Fruit fly (Drosophila melanogaster) whole organism, embryonic: ENCODE measurements around the gene CG9300.

Experiments used
- Abd-B ChIP-seq: fragments of 200-800 bp; sonication (Bioruptor generic); optimal IDR thresholded peaks from 2 replicates; lab custom pipeline; 2018; ENCODE audit warnings: missing biosample characterization, mild to moderate bottlenecking, missing genetic modification characterization, moderate library complexity
- Antp ChIP-seq: fragments of 200-800 bp; sonication (Bioruptor generic); optimal IDR thresholded peaks from 3 replicates; lab custom pipeline; 2016; ENCODE audit warnings: missing biosample characterization, missing genetic modification characterization
- Asciz ChIP-seq: fragments of 200-800 bp; sonication (Bioruptor generic); optimal IDR thresholded peaks from 2 replicates; lab custom pipeline; 2017; ENCODE audit warnings: missing biosample characterization, mild to moderate bottlenecking, missing genetic modification characterization, missing genetic modification reagents
- CG10543 ChIP-seq: fragments of 200-800 bp; sonication (Bioruptor generic); optimal IDR thresholded peaks from 3 replicates; lab custom pipeline; 2017; ENCODE audit warnings: missing biosample characterization, mild to moderate bottlenecking, missing genetic modification characterization, moderate library complexity
- CG10654 ChIP-seq: fragments of 200-800 bp; sonication (Bioruptor generic); optimal IDR thresholded peaks from 2 replicates; lab custom pipeline; 2016; ENCODE audit warnings: missing biosample characterization, missing genetic modification characterization
- CG11504 ChIP-seq: fragments of 200-800 bp; sonication (Bioruptor generic); optimal IDR thresholded peaks from 3 replicates; lab custom pipeline; 2019; ENCODE audit warnings: missing biosample characterization, mild to moderate bottlenecking, missing genetic modification characterization, moderate library complexity
- CG11723 ChIP-seq: fragments of 200-800 bp; sonication (Bioruptor generic); optimal IDR thresholded peaks from 2 replicates; lab custom pipeline; 2017; ENCODE audit warnings: missing biosample characterization, mild to moderate bottlenecking, missing genetic modification characterization
- CG12769 ChIP-seq: fragments of 200-800 bp; sonication (Bioruptor generic); optimal IDR thresholded peaks from 2 replicates; lab custom pipeline; 2019; ENCODE audit warnings: missing biosample characterization, mild to moderate bottlenecking, missing genetic modification characterization, moderate library complexity
- CG13424 ChIP-seq: fragments of 200-800 bp; sonication (Bioruptor generic); optimal IDR thresholded peaks from 2 replicates; lab custom pipeline; 2019; ENCODE audit warnings: missing biosample characterization, mild to moderate bottlenecking, missing genetic modification characterization, moderate library complexity
- CG15011 ChIP-seq: fragments of 200-800 bp; sonication (Bioruptor generic); optimal IDR thresholded peaks from 3 replicates; lab custom pipeline; 2018; ENCODE audit warnings: missing biosample characterization, mild to moderate bottlenecking, missing genetic modification characterization
- CG1529 ChIP-seq: fragments of 200-800 bp; sonication (Bioruptor generic); optimal IDR thresholded peaks from 3 replicates; lab custom pipeline; 2018; ENCODE audit warnings: missing biosample characterization, missing genetic modification characterization
- CG17359 ChIP-seq: fragments of 200-800 bp; sonication (Bioruptor generic); optimal IDR thresholded peaks from 3 replicates; lab custom pipeline; 2018; ENCODE audit warnings: missing biosample characterization, mild to moderate bottlenecking, missing genetic modification characterization, moderate library complexity
- CG17912 ChIP-seq: fragments of 200-800 bp; sonication (Bioruptor generic); optimal IDR thresholded peaks from 2 replicates; lab custom pipeline; 2018; ENCODE audit warnings: missing biosample characterization, mild to moderate bottlenecking, missing genetic modification characterization
- CG18599 ChIP-seq: fragments of 200-800 bp; sonication (Bioruptor generic); optimal IDR thresholded peaks from 3 replicates; lab custom pipeline; 2017; ENCODE audit warnings: missing biosample characterization, missing genetic modification characterization, mild to moderate bottlenecking, moderate library complexity, missing genetic modification reagents
- CG2202 ChIP-seq: fragments of 200-800 bp; sonication (Bioruptor generic); optimal IDR thresholded peaks from 2 replicates; lab custom pipeline; 2018; ENCODE audit warnings: missing biosample characterization, mild to moderate bottlenecking, missing genetic modification characterization
- CG4707 ChIP-seq: fragments of 200-800 bp; sonication (Bioruptor generic); optimal IDR thresholded peaks from 2 replicates; lab custom pipeline; 2018; ENCODE audit warnings: missing biosample characterization, mild to moderate bottlenecking, missing genetic modification characterization, moderate library complexity
- CG8089 ChIP-seq: fragments of 200-800 bp; sonication (Bioruptor generic); optimal IDR thresholded peaks from 3 replicates; lab custom pipeline; 2016; ENCODE audit warnings: missing biosample characterization, missing genetic modification characterization
- CG8290 ChIP-seq, 3 experiments: fragments of 200-800 bp; sonication (Bioruptor generic); optimal IDR thresholded peaks; 2 replicates each; lab custom pipeline; 2016 to 2019; ENCODE audit warnings: missing biosample characterization in 3 of 3, missing genetic modification characterization in 3 of 3, mild to moderate bottlenecking in 2 of 3, moderate library complexity in 1 of 3
- ERR ChIP-seq: fragments of 200-800 bp; sonication (Bioruptor generic); optimal IDR thresholded peaks from 2 replicates; lab custom pipeline; 2016; ENCODE audit warnings: missing biosample characterization, missing genetic modification characterization
- Fer1 ChIP-seq: fragments of 200-800 bp; sonication (Bioruptor generic); optimal IDR thresholded peaks from 2 replicates; lab custom pipeline; 2017; ENCODE audit warnings: missing biosample characterization, mild to moderate bottlenecking, missing genetic modification characterization
- H15 ChIP-seq: fragments of 200-800 bp; sonication (Bioruptor generic); IDR thresholded peaks from 3 replicates; pipeline ENCODE4 v1.3.6; 2022; ENCODE audit warnings: missing biosample characterization, missing genetic modification characterization
- Hey ChIP-seq: fragments of 200-800 bp; sonication (Bioruptor generic); optimal IDR thresholded peaks from 3 replicates; lab custom pipeline; 2018; ENCODE audit warnings: missing biosample characterization, mild to moderate bottlenecking, missing genetic modification characterization
- Hmr ChIP-seq: fragments of 200-800 bp; sonication (Bioruptor generic); optimal IDR thresholded peaks from 3 replicates; lab custom pipeline; 2017; ENCODE audit warnings: mild to moderate bottlenecking, missing biosample characterization, missing genetic modification reagents, missing genetic modification characterization
- Lpt ChIP-seq: fragments of >200 bp; optimal IDR thresholded peaks from 2 replicates; lab custom pipeline; 2018; ENCODE audit warnings: missing biosample characterization, missing genetic modification characterization
- Med ChIP-seq: fragments of 200-800 bp; sonication (Bioruptor generic); peaks from one replicate; lab custom pipeline; 2016; ENCODE audit warnings: missing biosample characterization, missing genetic modification characterization, mild to moderate bottlenecking, inconsistent platforms, moderate library complexity
- NC2α ChIP-seq: fragments of 200-800 bp; sonication (Bioruptor generic); optimal IDR thresholded peaks from 2 replicates; lab custom pipeline; 2016; ENCODE audit warnings: missing biosample characterization, missing genetic modification characterization
- Neu2 ChIP-seq: fragments of 200-800 bp; sonication (Bioruptor generic); optimal IDR thresholded peaks from 3 replicates; lab custom pipeline; 2016; ENCODE audit warnings: missing biosample characterization, missing genetic modification characterization, borderline replicate concordance
- Nf-YC ChIP-seq: fragments of 200-800 bp; optimal IDR thresholded peaks from 3 replicates; lab custom pipeline; 2019; ENCODE audit warnings: missing biosample characterization, mild to moderate bottlenecking, missing genetic modification characterization, moderate library complexity
- Opbp ChIP-seq: fragments of 200-800 bp; sonication (Bioruptor generic); IDR thresholded peaks from 3 replicates; pipeline ENCODE4 v1.3.6; 2022; ENCODE audit warnings: missing biosample characterization, missing genetic modification characterization; ENCODE audit not compliant: partially characterized antibody
- Optix ChIP-seq: fragments of 200-800 bp; sonication (Bioruptor generic); IDR thresholded peaks from 3 replicates; pipeline ENCODE4 v1.3.6; 2022; ENCODE audit warnings: missing biosample characterization, missing genetic modification characterization
- Pdp1 ChIP-seq, 2 experiments: fragments of 200-800 bp; sonication (Bioruptor generic); optimal IDR thresholded peaks; 3 replicates each; lab custom pipeline; 2016; ENCODE audit warnings: missing biosample characterization in 2 of 2, missing genetic modification characterization in 2 of 2, mild to moderate bottlenecking in 1 of 2, moderate library complexity in 1 of 2
- Rfx ChIP-seq: fragments of 200-800 bp; sonication (Bioruptor generic); IDR thresholded peaks from 2 replicates; pipeline ENCODE4 v1.3.6; 2022; ENCODE audit warnings: missing biosample characterization, missing genetic modification characterization
- Side ChIP-seq: fragments of 200-800 bp; sonication (Bioruptor generic); optimal IDR thresholded peaks from 2 replicates; lab custom pipeline; 2016; ENCODE audit warnings: missing biosample characterization, missing genetic modification characterization
- TFAM ChIP-seq: fragments of 200-800 bp; sonication (Bioruptor generic); optimal IDR thresholded peaks from 2 replicates; lab custom pipeline; 2017; ENCODE audit warnings: missing biosample characterization, missing genetic modification characterization, inconsistent platforms
- Xrp1 ChIP-seq: fragments of 200-800 bp; sonication (Bioruptor generic); IDR thresholded peaks from 2 replicates; pipeline ENCODE4 v1.3.6; 2022; ENCODE audit warnings: missing biosample characterization, missing genetic modification characterization
- chinmo ChIP-seq: fragments of 200-800 bp; sonication (Bioruptor generic); IDR thresholded peaks from 4 replicates; pipeline ENCODE4 v1.3.6; 2022; ENCODE audit warnings: missing biosample characterization, missing genetic modification characterization; ENCODE audit not compliant: partially characterized antibody
- crol ChIP-seq: fragments of 200-800 bp; sonication (Bioruptor generic); IDR thresholded peaks from 2 replicates; pipeline ENCODE4 v1.3.6; 2022; ENCODE audit warnings: missing biosample characterization, missing genetic modification characterization
- dm ChIP-seq: fragments of 200-800 bp; sonication (Bioruptor generic); optimal IDR thresholded peaks from 3 replicates; lab custom pipeline; 2016; ENCODE audit warnings: missing biosample characterization, missing genetic modification characterization
- gsb-n ChIP-seq: fragments of 200-800 bp; sonication (Bioruptor generic); optimal IDR thresholded peaks from 3 replicates; lab custom pipeline; 2018; ENCODE audit warnings: missing biosample characterization, mild to moderate bottlenecking, missing genetic modification characterization
- gt ChIP-seq: fragments of 200-800 bp; sonication (Bioruptor generic); IDR thresholded peaks from 2 replicates; pipeline ENCODE4 v1.3.6; 2022; ENCODE audit warnings: missing biosample characterization, missing genetic modification characterization
- ken ChIP-seq: fragments of 200-800 bp; sonication (Bioruptor generic); IDR thresholded peaks from 3 replicates; pipeline ENCODE4 v1.3.6; 2022; ENCODE audit warnings: missing biosample characterization, missing genetic modification characterization
- lov ChIP-seq, 2 experiments: fragments of 200-800 bp in 1 of 2; fragments of >200 bp in 1 of 2; sonication (Bioruptor generic) in 1 of 2; IDR thresholded peaks in 1 of 2; optimal IDR thresholded peaks in 1 of 2; 2 replicates in 1 of 2; 3 replicates in 1 of 2; pipeline versions ENCODE4 v1.3.6 to Lab custom; 2017 to 2022; ENCODE audit warnings: missing biosample characterization in 1 of 2, missing genetic modification characterization in 1 of 2
- nerfin-2 ChIP-seq: fragments of 200-800 bp; sonication (Bioruptor generic); IDR thresholded peaks from 2 replicates; pipeline ENCODE4 v1.3.6; 2022; ENCODE audit warnings: missing biosample characterization, missing genetic modification characterization; ENCODE audit not compliant: partially characterized antibody
- odd ChIP-seq: fragments of 200-800 bp; sonication (Bioruptor generic); optimal IDR thresholded peaks from 2 replicates; lab custom pipeline; 2017; ENCODE audit warnings: missing biosample characterization, mild to moderate bottlenecking, missing genetic modification characterization
- salm ChIP-seq: fragments of 200-800 bp; sonication (Bioruptor generic); optimal IDR thresholded peaks from 2 replicates; lab custom pipeline; 2018; ENCODE audit warnings: missing biosample characterization, mild to moderate bottlenecking, missing genetic modification characterization
- sisA ChIP-seq: fragments of 200-800 bp; sonication (Bioruptor generic); IDR thresholded peaks from 2 replicates; pipeline ENCODE4 v1.3.6; 2022; ENCODE audit warnings: missing biosample characterization, missing genetic modification characterization
- slbo ChIP-seq: fragments of 200-800 bp; sonication (Bioruptor generic); IDR thresholded peaks from 2 replicates; pipeline ENCODE4 v1.3.6; 2022; ENCODE audit warnings: missing biosample characterization, missing genetic modification characterization
- unpg ChIP-seq: fragments of 200-800 bp; sonication (Bioruptor generic); optimal IDR thresholded peaks from 3 replicates; lab custom pipeline; 2018; ENCODE audit warnings: missing biosample characterization, mild to moderate bottlenecking, missing genetic modification characterization, moderate library complexity
- vvl ChIP-seq: fragments of 200-800 bp; sonication (Bioruptor generic); IDR thresholded peaks from 2 replicates; pipeline ENCODE4 v1.3.6; 2022; ENCODE audit warnings: missing biosample characterization, missing genetic modification characterization

Gene CG9300

dm6 chr3L:19575650-19576049 is 23.4 kb downstream of the CG9300 start (continued):
- TF ChIP-seq NC2α: peak; percentile 29
- 0 out of 4 replicates have a peak, but pooled peaks have one; percentile 59 for TF ChIP-seq chinmo (GFP tag; lab: Robert Waterston, UW)
- peak; percentile 50; the same call in 2 of the 3 replicates for TF ChIP-seq H15
- no peak for TF ChIP-seq dm (GFP tag; lab: Kevin White, UChicago)
- peak; percentile 35 for TF ChIP-seq Fer1
- peak; percentile 36 for TF ChIP-seq CG11504
- peak; percentile 8 for TF ChIP-seq CG10654 (GFP tag; lab: Kevin White, UChicago)
- TF ChIP-seq CG8290 (GFP tag; optimal IDR thresholded peaks at IDR 0.05; lab: Kevin White, UChicago): peak; percentile 4
- TF ChIP-seq CG8290 (tag; optimal IDR thresholded peaks at IDR 0.05; lab: Kevin White, UChicago): peak in 1 of 2 experiments; percentile 59
- TF ChIP-seq CG17912 (GFP tag; lab: Kevin White, UChicago): peak; percentile 32
- peak; percentile 38 for TF ChIP-seq salm (tag; lab: Kevin White, UChicago)
- peak; percentile 84 for TF ChIP-seq crol (GFP tag; lab: Robert Waterston, UW)
- no peak for TF ChIP-seq Neu2 (GFP tag; lab: Kevin White, UChicago)
- peak; percentile 59 for TF ChIP-seq CG1529 (GFP tag; lab: Kevin White, UChicago)
- TF ChIP-seq CG15011 (GFP tag; lab: Kevin White, UChicago): no peak
- no peak for TF ChIP-seq sisA (GFP tag; lab: Robert Waterston, UW)
- no peak for TF ChIP-seq gt (GFP tag; lab: Robert Waterston, UW)
- TF ChIP-seq Xrp1 (GFP tag; lab: Robert Waterston, UW): peak; percentile 47; the same call in 1 of the 2 replicates
- no peak for TF ChIP-seq Nf-YC (tag; lab: Kevin White, UChicago)
- peak; percentile 86 for TF ChIP-seq Med (GFP tag; lab: Kevin White, UChicago)
- TF ChIP-seq vvl (GFP tag; lab: Robert Waterston, UW): peak; percentile 46; the same call in 1 of the 2 replicates
- no peak for TF ChIP-seq Hey (tag; lab: Kevin White, UChicago)
- TF ChIP-seq Rfx: peak; percentile 18; the same call in 1 of the 2 replicates
- no peak for TF ChIP-seq TFAM
- TF ChIP-seq nerfin-2 (GFP tag; lab: Robert Waterston, UW): no peak
- TF ChIP-seq Lpt (GFP tag; lab: Kevin White, UChicago): no peak
- TF ChIP-seq Abd-B: no peak
- no peak; the same call in 2 of the 3 replicates for TF ChIP-seq Optix (GFP tag; lab: Robert Waterston, UW)
- no peak for TF ChIP-seq ken (GFP tag; lab: Robert Waterston, UW)
- TF ChIP-seq Pdp1 (GFP tag; optimal IDR thresholded peaks at IDR 0.05; lab: Kevin White, UChicago): peak; percentile 11 to 59
- peak; percentile 65 for TF ChIP-seq odd (GFP tag; lab: Kevin White, UChicago)
- TF ChIP-seq CG4707 (GFP tag; lab: Kevin White, UChicago): peak; percentile 67
- peak; percentile 53 for TF ChIP-seq unpg (GFP tag; lab: Kevin White, UChicago)
- peak; percentile 45 for TF ChIP-seq CG2202 (tag; lab: Kevin White, UChicago)
- TF ChIP-seq CG12769 (tag; lab: Kevin White, UChicago): peak; percentile 75
- TF ChIP-seq slbo (GFP tag; lab: Robert Waterston, UW): no peak
- TF ChIP-seq ERR (GFP tag; lab: Kevin White, UChicago): no peak
- peak; percentile 28 for TF ChIP-seq CG18599 (GFP tag; lab: Kevin White, UChicago)
- TF ChIP-seq lov (optimal IDR thresholded peaks at IDR 0.05; lab: Kevin White, UChicago): no peak
- no peak for TF ChIP-seq lov (GFP tag; IDR thresholded peaks at IDR 0.05; lab: Robert Waterston, UW)
- TF ChIP-seq CG11723: peak; percentile 44
- peak; percentile 13 for TF ChIP-seq Antp (GFP tag; lab: Kevin White, UChicago)
- TF ChIP-seq Opbp: no peak
- TF ChIP-seq CG10543 (GFP tag; lab: Kevin White, UChicago): peak; percentile 75
- TF ChIP-seq Side: peak; percentile 56
- peak; percentile 50 for TF ChIP-seq CG8089
- TF ChIP-seq CG13424 (tag; lab: Kevin White, UChicago): peak; percentile 49
- peak; percentile 57 for TF ChIP-seq Asciz (GFP tag; lab: Kevin White, UChicago)
- TF ChIP-seq Hmr (GFP tag; lab: Kevin White, UChicago): peak; percentile 34
- TF ChIP-seq CG17359 (tag; lab: Kevin White, UChicago): peak; percentile 36
- peak; percentile 77 for TF ChIP-seq gsb-n (tag; lab: Kevin White, UChicago)
